Worm (Caenorhabditis elegans) whole organism, midembryonic: ENCODE results near the gene comt-4.

Experiments used
- T22C8.4 ChIP-seq: fragments of 200-800 bp; sonication (Bioruptor generic); IDR thresholded peaks from 2 replicates; pipeline ENCODE4 v1.3.6; 2022; ENCODE audit warnings: missing genetic modification characterization, missing compliant biosample characterization
- flt-1 ChIP-seq: fragments of 200-800 bp; sonication (Bioruptor generic); IDR thresholded peaks from 2 replicates; pipeline ENCODE4 v1.3.6; 2022; ENCODE audit warnings: missing genetic modification characterization, missing compliant biosample characterization
- klf-2 ChIP-seq: fragments of 200-800 bp; sonication (Bioruptor generic); conservative IDR thresholded peaks from 2 replicates; pipeline ENCODE4 v1.3.6; 2022; ENCODE audit warnings: missing genetic modification reagents, missing genetic modification characterization, missing compliant biosample characterization
- med-1 ChIP-seq: sonication (generic microtip); optimal IDR thresholded peaks from 2 replicates; lab custom pipeline; 2017; ENCODE audit warnings: missing genetic modification characterization, mild to moderate bottlenecking, missing compliant biosample characterization, antibody characterized with exemption, missing genetic modification reagents; ENCODE audit not compliant: insufficient read depth
- ref-1 ChIP-seq: fragments of 200-800 bp; sonication (Bioruptor generic); conservative IDR thresholded peaks from 2 replicates; pipeline ENCODE4 v1.3.6; 2022; ENCODE audit warnings: missing genetic modification reagents, missing genetic modification characterization, missing compliant biosample characterization
- tab-1 ChIP-seq: fragments of 200-800 bp; sonication (Bioruptor generic); IDR thresholded peaks from 2 replicates; pipeline ENCODE4 v1.3.6; 2022; ENCODE audit warnings: missing genetic modification characterization, missing compliant biosample characterization
- ztf-23 ChIP-seq: fragments of 200-800 bp; sonication (Bioruptor generic); IDR thresholded peaks from 2 replicates; pipeline ENCODE4 v1.3.6; 2022; ENCODE audit warnings: missing genetic modification reagents, missing genetic modification characterization, missing compliant biosample characterization
- ztf-29 ChIP-seq: fragments of 200-800 bp; sonication (Bioruptor generic); IDR thresholded peaks from 2 replicates; pipeline ENCODE4 v1.3.6; 2022; ENCODE audit warnings: missing genetic modification reagents, missing genetic modification characterization, missing compliant biosample characterization

ce11 chrV:2022374-2022773 lies 27.6 kb downstream of the comt-4 start, which contains the start of gene F59A7.5:
- TF ChIP-seq ref-1 (GFP tag; lab: Robert Waterston, UW) (no peak), flt-1 (GFP tag; lab: Robert Waterston, UW) (no peak), ztf-23 (GFP tag; lab: Robert Waterston, UW) (no peak), med-1 (no peak), tab-1 (GFP tag; lab: Robert Waterston, UW) (no peak), ztf-29 (GFP tag; lab: Robert Waterston, UW) (no peak), T22C8.4 (GFP tag; lab: Robert Waterston, UW) (no peak), klf-2 (GFP tag; lab: Robert Waterston, UW) (no peak)
